Fruit fly (Drosophila melanogaster) whole organism, pupa: ENCODE results near the gene Dnali1.

ENCODE experiments used
- CG10348 ChIP-seq: fragments of 200-800 bp; sonication (Bioruptor generic); IDR thresholded peaks from 2 replicates; pipeline ENCODE4 v1.3.6; 2022; ENCODE audit warnings: missing biosample characterization, missing genetic modification characterization
- CG12605 ChIP-seq: fragments of 200-800 bp; sonication (Bioruptor generic); IDR thresholded peaks from 2 replicates; pipeline ENCODE4 v1.3.6; 2022; ENCODE audit warnings: missing biosample characterization, missing genetic modification characterization
- CG13204 ChIP-seq: fragments of 200-800 bp; sonication (Bioruptor generic); optimal IDR thresholded peaks from 2 replicates; lab custom pipeline; 2018; ENCODE audit warnings: missing biosample characterization, mild to moderate bottlenecking, missing genetic modification characterization, moderate library complexity
- CG14655 ChIP-seq: fragments of 200-800 bp; sonication (Bioruptor generic); optimal IDR thresholded peaks from 3 replicates; lab custom pipeline; 2017; ENCODE audit warnings: mild to moderate bottlenecking, missing biosample characterization, missing genetic modification reagents, missing genetic modification characterization
- CG15710 ChIP-seq: fragments of 200-800 bp; sonication (Bioruptor generic); optimal IDR thresholded peaks from 2 replicates; lab custom pipeline; 2018; ENCODE audit warnings: missing biosample characterization, mild to moderate bottlenecking, missing genetic modification characterization, moderate library complexity
- CG17806 ChIP-seq: fragments of 200-800 bp; sonication (Bioruptor generic); optimal IDR thresholded peaks from 2 replicates; lab custom pipeline; 2018; ENCODE audit warnings: missing biosample characterization, mild to moderate bottlenecking, missing genetic modification characterization, moderate library complexity
- CG32121 ChIP-seq: fragments of 200-800 bp; sonication (Bioruptor generic); IDR thresholded peaks from 2 replicates; pipeline ENCODE4 v1.3.6; 2022; ENCODE audit warnings: missing biosample characterization, missing genetic modification characterization
- CG34367 ChIP-seq: fragments of 200-800 bp; sonication (Bioruptor generic); optimal IDR thresholded peaks from 2 replicates; lab custom pipeline; 2018; ENCODE audit warnings: missing biosample characterization, mild to moderate bottlenecking, missing genetic modification characterization
- CG4496 ChIP-seq: fragments of 200-800 bp; sonication (Bioruptor generic); IDR thresholded peaks from 3 replicates; pipeline ENCODE4 v1.3.6; 2022; ENCODE audit warnings: missing biosample characterization, missing genetic modification characterization
- CG8159 ChIP-seq: fragments of 200-800 bp; sonication (Bioruptor generic); optimal IDR thresholded peaks from 3 replicates; lab custom pipeline; 2018; ENCODE audit warnings: missing biosample characterization, mild to moderate bottlenecking, missing genetic modification characterization, moderate library complexity
- CG8301 ChIP-seq: fragments of 200-800 bp; sonication (Bioruptor generic); optimal IDR thresholded peaks from 2 replicates; lab custom pipeline; 2018; ENCODE audit warnings: missing biosample characterization, mild to moderate bottlenecking, missing genetic modification characterization
- CG9948 ChIP-seq: fragments of 200-800 bp; sonication (Bioruptor generic); optimal IDR thresholded peaks from 2 replicates; lab custom pipeline; 2018; ENCODE audit warnings: missing biosample characterization, mild to moderate bottlenecking, missing genetic modification characterization, moderate library complexity
- D1 ChIP-seq: fragments of 200-800 bp; sonication (Bioruptor generic); optimal IDR thresholded peaks from 2 replicates; lab custom pipeline; 2018; ENCODE audit warnings: missing biosample characterization, mild to moderate bottlenecking, missing genetic modification characterization, moderate library complexity
- EcR ChIP-seq: fragments of 200-800 bp; sonication (Bioruptor generic); optimal IDR thresholded peaks from 3 replicates; lab custom pipeline; 2019; ENCODE audit warnings: missing biosample characterization, missing genetic modification characterization, mild to moderate bottlenecking, moderate library complexity, missing genetic modification reagents
- Ets98B ChIP-seq: fragments of 200-800 bp; sonication (Bioruptor generic); IDR thresholded peaks from 2 replicates; pipeline ENCODE4 v1.3.6; 2022; ENCODE audit warnings: missing biosample characterization, missing genetic modification characterization
- Pif1A ChIP-seq: fragments of 200-800 bp; sonication (Bioruptor generic); optimal IDR thresholded peaks from 3 replicates; lab custom pipeline; 2016; ENCODE audit warnings: missing biosample characterization, missing genetic modification characterization
- Pif1B ChIP-seq: fragments of 200-800 bp; sonication (Bioruptor generic); optimal IDR thresholded peaks from 3 replicates; lab custom pipeline; 2016; ENCODE audit warnings: missing biosample characterization, missing genetic modification characterization
- Snoo ChIP-seq: fragments of 200-800 bp; sonication (Bioruptor generic); optimal IDR thresholded peaks from 3 replicates; lab custom pipeline; 2017; ENCODE audit warnings: missing biosample characterization, mild to moderate bottlenecking, missing genetic modification characterization, inconsistent platforms
- fd96Ca ChIP-seq: fragments of 200-800 bp; sonication (Bioruptor generic); IDR thresholded peaks from 3 replicates; pipeline ENCODE4 v1.3.6; 2022; ENCODE audit warnings: missing biosample characterization, missing genetic modification characterization
- gl ChIP-seq: fragments of 200-800 bp; sonication (Bioruptor generic); optimal IDR thresholded peaks from 2 replicates; lab custom pipeline; 2018; ENCODE audit warnings: missing biosample characterization, mild to moderate bottlenecking, missing genetic modification characterization
- rn ChIP-seq: fragments of 200-800 bp; sonication (Bioruptor generic); IDR thresholded peaks from 2 replicates; pipeline ENCODE4 v1.3.6; 2022; ENCODE audit warnings: missing biosample characterization, missing genetic modification characterization

Gene Dnali1

dm6 chr3R:11869675-11870074 is 23.4 kb downstream of the Dnali1 start:
- TF ChIP-seq D1 (tag; lab: Kevin White, UChicago) (peak; percentile 63), CG14655 (GFP tag; lab: Kevin White, UChicago) (peak; percentile 75), CG34367 (tag; lab: Kevin White, UChicago) (no peak), CG8159 (peak; percentile 62), CG9948 (tag; lab: Kevin White, UChicago) (peak; percentile 42), CG8301 (tag; lab: Kevin White, UChicago) (peak; percentile 45), gl (tag; lab: Kevin White, UChicago) (no peak), CG13204 (GFP tag; lab: Kevin White, UChicago) (no peak), Snoo (tag; lab: Kevin White, UChicago) (peak; percentile 4), CG10348 (no peak), Pif1A (GFP tag; lab: Kevin White, UChicago) (no peak), CG15710 (tag; lab: Kevin White, UChicago) (no peak), CG12605 (GFP tag; lab: Robert Waterston, UW) (no peak), fd96Ca (GFP tag; lab: Robert Waterston, UW) (0 out of 3 replicates have a peak, but pooled peaks have one; percentile 41), CG4496 (GFP tag; lab: Robert Waterston, UW) (peak; percentile 34; the same call in 2 of the 3 replicates), CG17806 (tag; lab: Kevin White, UChicago) (peak; percentile 51), CG32121 (GFP tag; lab: Robert Waterston, UW) (peak; percentile 40; the same call in 1 of the 2 replicates), Ets98B (GFP tag; lab: Robert Waterston, UW) (peak; percentile 50)
- TF ChIP-seq, all 21 proteins: peak for 11

- TF ChIP-seq CG10348, result no peak
- TF ChIP-seq CG8159, result no peak
- TF ChIP-seq rn (GFP tag; lab: Robert Waterston, UW), result no peak
- TF ChIP-seq CG34367 (tag; lab: Kevin White, UChicago), result peak; percentile 12
- TF ChIP-seq CG12605 (GFP tag; lab: Robert Waterston, UW), result peak; percentile 58
- peak; percentile 27 for TF ChIP-seq EcR (GFP tag; lab: Kevin White, UChicago)
- TF ChIP-seq CG32121 (GFP tag; lab: Robert Waterston, UW), result peak; percentile 68; the same call in 1 of the 2 replicates
- TF ChIP-seq CG4496 (GFP tag; lab: Robert Waterston, UW), result peak; percentile 60; the same call in 2 of the 3 replicates
- peak; percentile 53 for TF ChIP-seq Ets98B (GFP tag; lab: Robert Waterston, UW)
- no peak for TF ChIP-seq CG9948 (tag; lab: Kevin White, UChicago)
- no peak for TF ChIP-seq Snoo (tag; lab: Kevin White, UChicago)
- TF ChIP-seq CG17806 (tag; lab: Kevin White, UChicago), result no peak
- TF ChIP-seq CG13204 (GFP tag; lab: Kevin White, UChicago), result peak; percentile 74
- TF ChIP-seq CG14655 (GFP tag; lab: Kevin White, UChicago), result no peak
- TF ChIP-seq fd96Ca (GFP tag; lab: Robert Waterston, UW), result peak; percentile 72; the same call in 2 of the 3 replicates
- TF ChIP-seq CG8301 (tag; lab: Kevin White, UChicago), result no peak
- peak; percentile 3 for TF ChIP-seq CG15710 (tag; lab: Kevin White, UChicago)
- no peak for TF ChIP-seq Pif1A (GFP tag; lab: Kevin White, UChicago)
- TF ChIP-seq Pif1B (GFP tag; lab: Kevin White, UChicago), result no peak
- no peak for TF ChIP-seq gl (tag; lab: Kevin White, UChicago)
- TF ChIP-seq D1 (tag; lab: Kevin White, UChicago), result no peak
- TF ChIP-seq, all 21 proteins: peak for 9
Measured at dm6 chr3R:11869169-11869568, 23.9 kb downstream of the Dnali1 start, which contains the start of gene CG6959. Gene CG6959, minus strand, starts transcription at chr3R:11869460.

dm6 chr3R:11868562-11868961 is 24.5 kb downstream of the Dnali1 start:
- no peak for TF ChIP-seq Snoo (tag; lab: Kevin White, UChicago)
- no peak for TF ChIP-seq CG4496 (GFP tag; lab: Robert Waterston, UW)
- TF ChIP-seq fd96Ca (GFP tag; lab: Robert Waterston, UW), result no peak
- no peak for TF ChIP-seq CG8301 (tag; lab: Kevin White, UChicago)
- no peak for TF ChIP-seq CG32121 (GFP tag; lab: Robert Waterston, UW)
- no peak for TF ChIP-seq CG12605 (GFP tag; lab: Robert Waterston, UW)
- no peak for TF ChIP-seq gl (tag; lab: Kevin White, UChicago)
- TF ChIP-seq CG34367 (tag; lab: Kevin White, UChicago), result no peak
- no peak for TF ChIP-seq CG15710 (tag; lab: Kevin White, UChicago)
- TF ChIP-seq EcR (GFP tag; lab: Kevin White, UChicago), result no peak
- no peak for TF ChIP-seq CG17806 (tag; lab: Kevin White, UChicago)
- TF ChIP-seq CG8159, result no peak

- TF ChIP-seq CG8159 (peak; percentile 36), CG17806 (tag; lab: Kevin White, UChicago) (no peak), CG34367 (tag; lab: Kevin White, UChicago) (peak; percentile 18), fd96Ca (GFP tag; lab: Robert Waterston, UW) (0 out of 3 replicates have a peak, but pooled peaks have one; percentile 31), CG32121 (GFP tag; lab: Robert Waterston, UW) (0 out of 2 replicates have a peak, but pooled peaks have one; percentile 12), CG9948 (tag; lab: Kevin White, UChicago) (no peak), Pif1B (GFP tag; lab: Kevin White, UChicago) (no peak), Pif1A (GFP tag; lab: Kevin White, UChicago) (peak; percentile 42), CG12605 (GFP tag; lab: Robert Waterston, UW) (peak; percentile 37; the same call in 1 of the 2 replicates), CG10348 (no peak), gl (tag; lab: Kevin White, UChicago) (peak; percentile 23), CG14655 (GFP tag; lab: Kevin White, UChicago) (peak; percentile 30), D1 (tag; lab: Kevin White, UChicago) (no peak), rn (GFP tag; lab: Robert Waterston, UW) (no peak), EcR (GFP tag; lab: Kevin White, UChicago) (peak; percentile 50), CG13204 (GFP tag; lab: Kevin White, UChicago) (peak; percentile 74), Snoo (tag; lab: Kevin White, UChicago) (peak; percentile 34), CG15710 (tag; lab: Kevin White, UChicago) (peak; percentile 45), Ets98B (GFP tag; lab: Robert Waterston, UW) (no peak; the same call in 1 of the 2 replicates), CG4496 (GFP tag; lab: Robert Waterston, UW) (peak; percentile 27; the same call in 1 of the 3 replicates), CG8301 (tag; lab: Kevin White, UChicago) (no peak)
Measured at dm6 chr3R:11865132-11865531, 28.0 kb downstream of the Dnali1 start.
